Fruit fly (Drosophila melanogaster) whole organism, embryonic: ENCODE measurements around the gene CG32599.
A peak's percentile ranks its signal among the peaks of the same experiment; 100 is the strongest.

Experiments
- B-H2 ChIP-seq: fragments of 200-800 bp; sonication (Bioruptor generic); optimal IDR thresholded peaks from 2 replicates; lab custom pipeline; 2018; ENCODE audit warnings: missing biosample characterization, mild to moderate bottlenecking, missing genetic modification characterization
- Blimp-1 ChIP-seq: fragments of 200-800 bp; sonication (Bioruptor generic); optimal IDR thresholded peaks from 3 replicates; lab custom pipeline; 2018; ENCODE audit warnings: missing biosample characterization, missing genetic modification characterization, mild to moderate bottlenecking, moderate library complexity, missing genetic modification reagents
- Bteb2 ChIP-seq: fragments of 200-800 bp; sonication (Bioruptor generic); optimal IDR thresholded peaks from 2 replicates; lab custom pipeline; 2016; ENCODE audit warnings: missing biosample characterization, missing genetic modification characterization
- CG11696 ChIP-seq: fragments of 200-800 bp; sonication (Bioruptor generic); IDR thresholded peaks from 2 replicates; pipeline ENCODE4 v1.3.6; 2022; ENCODE audit warnings: missing biosample characterization, missing genetic modification characterization
- CG12769 ChIP-seq: fragments of 200-800 bp; sonication (Bioruptor generic); optimal IDR thresholded peaks from 2 replicates; lab custom pipeline; 2019; ENCODE audit warnings: missing biosample characterization, mild to moderate bottlenecking, missing genetic modification characterization, moderate library complexity
- CG13123 ChIP-seq: fragments of 200-800 bp; sonication (Bioruptor generic); optimal IDR thresholded peaks from 2 replicates; lab custom pipeline; 2016; ENCODE audit warnings: missing biosample characterization, missing genetic modification characterization
- CG13894 ChIP-seq: fragments of 200-800 bp; sonication (Bioruptor generic); optimal IDR thresholded peaks from 3 replicates; lab custom pipeline; 2018; ENCODE audit warnings: missing biosample characterization, mild to moderate bottlenecking, missing genetic modification characterization, moderate library complexity
- CG14441 ChIP-seq: fragments of 200-800 bp; sonication (Bioruptor generic); IDR thresholded peaks from 2 replicates; pipeline ENCODE4 v1.3.6; 2022; ENCODE audit warnings: missing biosample characterization, missing genetic modification characterization
- CG14667 ChIP-seq: fragments of 200-800 bp; sonication (Bioruptor generic); IDR thresholded peaks from 2 replicates; pipeline ENCODE4 v1.3.6; 2022; ENCODE audit warnings: missing biosample characterization, missing genetic modification characterization
- CG18476 ChIP-seq: fragments of 200-800 bp; sonication (Bioruptor generic); optimal IDR thresholded peaks from 2 replicates; lab custom pipeline; 2016; ENCODE audit warnings: missing biosample characterization, mild to moderate bottlenecking, missing genetic modification characterization
- CG3163 ChIP-seq: fragments of 200-800 bp; sonication (Bioruptor generic); optimal IDR thresholded peaks from 3 replicates; lab custom pipeline; 2016; ENCODE audit warnings: missing biosample characterization, missing genetic modification characterization
- CG3838 ChIP-seq: fragments of 200-800 bp; sonication (Bioruptor generic); optimal IDR thresholded peaks from 3 replicates; lab custom pipeline; 2016; ENCODE audit warnings: missing biosample characterization, missing genetic modification characterization
- CG42726 ChIP-seq: fragments of 200-800 bp; sonication (Bioruptor generic); IDR thresholded peaks from 2 replicates; pipeline ENCODE4 v1.3.6; 2022; ENCODE audit warnings: missing biosample characterization, missing genetic modification characterization; ENCODE audit not compliant: partially characterized antibody
- CG43689 ChIP-seq: fragments of 200-800 bp; sonication (Bioruptor generic); IDR thresholded peaks from 2 replicates; pipeline ENCODE4 v1.3.6; 2022; ENCODE audit warnings: missing biosample characterization, missing genetic modification characterization
- CG6175 ChIP-seq: fragments of 200-800 bp; sonication (Bioruptor generic); IDR thresholded peaks from 3 replicates; pipeline ENCODE4 v1.3.6; 2022; ENCODE audit warnings: missing biosample characterization, missing genetic modification characterization
- CG7786 ChIP-seq: fragments of 200-800 bp; sonication (Bioruptor generic); optimal IDR thresholded peaks from 2 replicates; lab custom pipeline; 2016; ENCODE audit warnings: missing biosample characterization, missing genetic modification characterization
- CG7839 ChIP-seq: fragments of 200-800 bp; sonication (Bioruptor generic); optimal IDR thresholded peaks from 3 replicates; lab custom pipeline; 2018; ENCODE audit warnings: missing biosample characterization, mild to moderate bottlenecking, missing genetic modification characterization, moderate library complexity
- CG9437 ChIP-seq: fragments of 200-800 bp; sonication (Bioruptor generic); optimal IDR thresholded peaks from 2 replicates; lab custom pipeline; 2018; ENCODE audit warnings: missing biosample characterization, mild to moderate bottlenecking, missing genetic modification characterization
- CG9817 ChIP-seq: fragments of 200-800 bp; sonication (Bioruptor generic); optimal IDR thresholded peaks from 2 replicates; lab custom pipeline; 2018; ENCODE audit warnings: missing biosample characterization, mild to moderate bottlenecking, missing genetic modification characterization, moderate library complexity
- D ChIP-seq, 2 experiments: fragments of 200-800 bp in 1 of 2; fragments of >200 bp in 1 of 2; sonication (Bioruptor generic) in 1 of 2; optimal IDR thresholded peaks; 2 replicates in 1 of 2; 3 replicates in 1 of 2; lab custom pipeline; 2017; ENCODE audit warnings: mild to moderate bottlenecking in 1 of 2, missing biosample characterization in 1 of 2, missing genetic modification characterization in 1 of 2, missing genetic modification reagents in 1 of 2
- D19B ChIP-seq: fragments of 200-800 bp; sonication (Bioruptor generic); optimal IDR thresholded peaks from 2 replicates; lab custom pipeline; 2017; ENCODE audit warnings: missing biosample characterization, mild to moderate bottlenecking, missing genetic modification characterization
- Dek ChIP-seq: fragments of 200-800 bp; sonication (Bioruptor generic); optimal IDR thresholded peaks from 3 replicates; lab custom pipeline; 2019; ENCODE audit warnings: missing biosample characterization, mild to moderate bottlenecking, missing genetic modification characterization, moderate library complexity
- E2f1 ChIP-seq: fragments of 200-800 bp; sonication (Bioruptor generic); IDR thresholded peaks from 2 replicates; pipeline ENCODE4 v1.3.6; 2022; ENCODE audit warnings: missing biosample characterization, missing genetic modification characterization
- HmgD ChIP-seq: fragments of 200-800 bp; sonication (Bioruptor generic); optimal IDR thresholded peaks from 3 replicates; lab custom pipeline; 2016; ENCODE audit warnings: missing biosample characterization, missing genetic modification characterization
- Hr3 ChIP-seq: fragments of 200-800 bp; sonication (Bioruptor generic); optimal IDR thresholded peaks from 3 replicates; lab custom pipeline; 2016; ENCODE audit warnings: missing biosample characterization, missing genetic modification characterization
- Hr51 ChIP-seq, 2 experiments: fragments of 200-800 bp; sonication (Bioruptor generic); optimal IDR thresholded peaks; 2 replicates in 1 of 2; 3 replicates in 1 of 2; lab custom pipeline; 2016 to 2018; ENCODE audit warnings: missing biosample characterization in 2 of 2, missing genetic modification characterization in 2 of 2, mild to moderate bottlenecking in 1 of 2, moderate library complexity in 1 of 2
- Lim3 ChIP-seq: fragments of 200-800 bp; sonication (Bioruptor generic); IDR thresholded peaks from 2 replicates; pipeline ENCODE4 v1.3.6; 2022; ENCODE audit warnings: missing biosample characterization, missing genetic modification characterization
- Meics ChIP-seq: fragments of 200-800 bp; sonication (Bioruptor generic); optimal IDR thresholded peaks from 2 replicates; lab custom pipeline; 2017; ENCODE audit warnings: missing biosample characterization, mild to moderate bottlenecking, missing genetic modification characterization
- NC2β ChIP-seq: fragments of 200-800 bp; sonication (Bioruptor generic); optimal IDR thresholded peaks from 2 replicates; lab custom pipeline; 2016; ENCODE audit warnings: missing biosample characterization, missing genetic modification characterization
- ab ChIP-seq: fragments of 200-800 bp; sonication (Bioruptor generic); optimal IDR thresholded peaks from 2 replicates; lab custom pipeline; 2016; ENCODE audit warnings: missing biosample characterization, missing genetic modification characterization
- ap ChIP-seq: fragments of 200-800 bp; sonication (Bioruptor generic); IDR thresholded peaks from 2 replicates; pipeline ENCODE4 v1.3.6; 2022; ENCODE audit warnings: missing biosample characterization, missing genetic modification characterization
- bigmax ChIP-seq: fragments of 200-800 bp; sonication (Bioruptor generic); optimal IDR thresholded peaks from 2 replicates; lab custom pipeline; 2018; ENCODE audit warnings: missing biosample characterization, mild to moderate bottlenecking, missing genetic modification characterization
- bsh ChIP-seq, 2 experiments: fragments of 200-800 bp; sonication (Bioruptor generic); optimal IDR thresholded peaks; 2 replicates each; lab custom pipeline; 2017 to 2018; ENCODE audit warnings: mild to moderate bottlenecking in 2 of 2, missing biosample characterization in 2 of 2, missing genetic modification characterization in 2 of 2, moderate library complexity in 1 of 2
- caup ChIP-seq: fragments of 200-800 bp; sonication (Bioruptor generic); optimal IDR thresholded peaks from 3 replicates; lab custom pipeline; 2017; ENCODE audit warnings: missing biosample characterization, mild to moderate bottlenecking, missing genetic modification characterization, moderate library complexity; ENCODE audit not compliant: severe bottlenecking
- dati ChIP-seq: fragments of 200-800 bp; sonication (Bioruptor generic); IDR thresholded peaks from 2 replicates; pipeline ENCODE4 v1.3.6; 2022; ENCODE audit warnings: missing biosample characterization, missing genetic modification characterization
- ewg ChIP-seq: fragments of 200-800 bp; sonication (Bioruptor generic); optimal IDR thresholded peaks from 3 replicates; lab custom pipeline; 2017; ENCODE audit warnings: mild to moderate bottlenecking, missing biosample characterization, missing genetic modification reagents, missing genetic modification characterization
- fd3F ChIP-seq: fragments of 200-800 bp; sonication (Bioruptor generic); optimal IDR thresholded peaks from 2 replicates; lab custom pipeline; 2018; ENCODE audit warnings: missing biosample characterization, mild to moderate bottlenecking, missing genetic modification characterization, moderate library complexity
- gce ChIP-seq: fragments of 200-800 bp; sonication (Bioruptor generic); IDR thresholded peaks from 3 replicates; pipeline ENCODE4 v1.3.6; 2022; ENCODE audit warnings: missing biosample characterization, missing genetic modification characterization
- gfzf ChIP-seq: fragments of 200-800 bp; sonication (Bioruptor generic); optimal IDR thresholded peaks from 2 replicates; lab custom pipeline; 2016; ENCODE audit warnings: missing biosample characterization, mild to moderate bottlenecking, missing genetic modification characterization, moderate library complexity
- grn ChIP-seq: fragments of 200-800 bp; sonication (Bioruptor generic); optimal IDR thresholded peaks from 3 replicates; lab custom pipeline; 2017; ENCODE audit warnings: missing biosample characterization, missing genetic modification characterization
- h ChIP-seq: fragments of >200 bp; optimal IDR thresholded peaks from 2 replicates; lab custom pipeline; 2017
- insv ChIP-seq, 2 experiments: fragments of 200-800 bp; sonication (Bioruptor generic); optimal IDR thresholded peaks; 3 replicates each; lab custom pipeline; 2016 to 2018; ENCODE audit warnings: missing biosample characterization in 2 of 2, missing genetic modification characterization in 2 of 2
- jumu ChIP-seq: fragments of 200-800 bp; sonication (Bioruptor generic); optimal IDR thresholded peaks from 3 replicates; lab custom pipeline; 2016; ENCODE audit warnings: missing biosample characterization, missing genetic modification characterization
- ken ChIP-seq: fragments of 200-800 bp; sonication (Bioruptor generic); IDR thresholded peaks from 3 replicates; pipeline ENCODE4 v1.3.6; 2022; ENCODE audit warnings: missing biosample characterization, missing genetic modification characterization
- lilli ChIP-seq: fragments of 200-800 bp; sonication (Bioruptor generic); optimal IDR thresholded peaks from 3 replicates; lab custom pipeline; 2016; ENCODE audit warnings: missing biosample characterization, missing genetic modification characterization
- mam ChIP-seq: fragments of 200-800 bp; sonication (Bioruptor generic); optimal IDR thresholded peaks from 3 replicates; lab custom pipeline; 2016; ENCODE audit warnings: missing biosample characterization, missing genetic modification characterization
- oc ChIP-seq: fragments of 200-800 bp; sonication (Bioruptor generic); optimal IDR thresholded peaks from 2 replicates; lab custom pipeline; 2018; ENCODE audit warnings: missing biosample characterization, mild to moderate bottlenecking, missing genetic modification characterization, moderate library complexity
- run ChIP-seq: fragments of 200-800 bp; sonication (Bioruptor generic); optimal IDR thresholded peaks from 3 replicates; lab custom pipeline; 2018; ENCODE audit warnings: missing biosample characterization, mild to moderate bottlenecking, missing genetic modification characterization
- toy ChIP-seq: fragments of 200-800 bp; sonication (Bioruptor generic); IDR thresholded peaks from 2 replicates; pipeline ENCODE4 v1.3.6; 2022; ENCODE audit warnings: missing biosample characterization, missing genetic modification characterization

Gene CG32599

DNA sequence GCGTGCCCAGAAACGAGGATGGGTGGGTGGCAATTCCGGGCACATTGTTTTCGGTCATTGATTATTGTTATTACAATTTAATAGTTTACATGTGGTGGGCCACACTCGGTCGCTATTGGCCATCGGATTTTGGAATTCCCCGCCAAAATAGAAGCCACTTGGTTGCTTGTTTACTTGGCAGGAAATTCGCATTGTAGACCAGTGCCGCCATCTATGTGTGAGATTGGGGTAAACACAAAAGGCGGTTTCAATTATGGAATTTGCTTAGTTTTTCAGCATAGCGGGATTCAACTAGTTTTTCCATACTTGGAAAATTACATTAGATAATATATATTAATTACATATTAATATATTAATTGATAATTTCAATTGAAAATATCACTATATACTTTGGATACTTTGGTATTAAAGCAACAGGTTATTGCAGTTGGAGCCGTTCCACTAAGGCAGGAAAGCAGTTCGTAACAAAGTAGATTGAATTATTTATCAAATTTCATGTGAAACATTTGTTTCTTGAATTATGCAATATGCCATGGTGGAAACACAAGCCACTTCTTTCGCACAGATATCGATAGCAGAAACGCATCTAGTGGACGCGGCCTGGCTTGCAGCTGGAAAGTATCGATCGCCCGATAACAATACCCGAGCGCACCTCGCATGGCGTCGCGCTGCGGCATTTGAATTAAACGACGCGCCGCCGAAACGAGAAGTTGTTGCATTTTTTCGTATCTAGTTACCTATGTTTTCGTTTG is 3.7 kb downstream of the CG32599 start, which contains the start of gene mud (continued):
- TF ChIP-seq Meics (GFP tag; lab: Kevin White, UChicago) (peak; percentile 52), dati (GFP tag; lab: Robert Waterston, UW) (no peak), ken (GFP tag; lab: Robert Waterston, UW) (0 out of 3 replicates have a peak, but pooled peaks have one; percentile 46), CG7786 (no peak), ap (GFP tag; lab: Robert Waterston, UW) (0 out of 2 replicates have a peak, but pooled peaks have one; percentile 7), gce (GFP tag; lab: Robert Waterston, UW) (no peak), bsh (GFP tag; optimal IDR thresholded peaks at IDR 0.05; lab: Kevin White, UChicago) (peak in 1 of 2 experiments; percentile 50), Bteb2 (GFP tag; lab: Kevin White, UChicago) (no peak), CG13123 (GFP tag; lab: Kevin White, UChicago) (no peak), CG9437 (GFP tag; lab: Kevin White, UChicago) (peak; percentile 20), Dek (tag; lab: Kevin White, UChicago) (no peak), E2f1 (GFP tag; lab: Robert Waterston, UW) (no peak), bigmax (no peak), CG11696 (GFP tag; lab: Robert Waterston, UW) (no peak), D19B (GFP tag; lab: Kevin White, UChicago) (no peak), gfzf (GFP tag; lab: Kevin White, UChicago) (peak; percentile 28), oc (tag; lab: Kevin White, UChicago) (no peak), CG43689 (GFP tag; lab: Robert Waterston, UW) (no peak), CG14667 (GFP tag; lab: Robert Waterston, UW) (no peak), CG42726 (GFP tag; lab: Robert Waterston, UW) (peak; percentile 68), CG3163 (no peak), ab (GFP tag; lab: Kevin White, UChicago) (no peak), toy (no peak), jumu (GFP tag; lab: Kevin White, UChicago) (no peak), CG7839 (tag; lab: Kevin White, UChicago) (no peak), D (optimal IDR thresholded peaks at IDR 0.05; lab: Kevin White, UChicago) (no peak), D (GFP tag; optimal IDR thresholded peaks at IDR 0.05; lab: Kevin White, UChicago) (peak; percentile 5), fd3F (no peak), ewg (peak; percentile 5), mam (GFP tag; lab: Kevin White, UChicago) (peak; percentile 23), CG9817 (tag; lab: Kevin White, UChicago) (peak; percentile 4), CG14441 (peak; percentile 50; the same call in 1 of the 2 replicates), Lim3 (GFP tag; lab: Robert Waterston, UW) (no peak), Hr3 (GFP tag; lab: Kevin White, UChicago) (peak; percentile 38), caup (GFP tag; lab: Kevin White, UChicago) (no peak), Blimp-1 (no peak), lilli (no peak), CG12769 (no peak), CG13894 (tag; lab: Kevin White, UChicago) (no peak), HmgD (GFP tag; lab: Kevin White, UChicago) (no peak), h (no peak), insv (GFP tag; optimal IDR thresholded peaks at IDR 0.05; lab: Kevin White, UChicago) (peak in 1 of 2 experiments; percentile 14), CG18476 (GFP tag; lab: Kevin White, UChicago) (no peak), CG3838 (GFP tag; lab: Kevin White, UChicago) (no peak), grn (no peak), B-H2 (GFP tag; lab: Kevin White, UChicago) (no peak), CG6175 (GFP tag; lab: Robert Waterston, UW) (no peak), Hr51 (GFP tag; optimal IDR thresholded peaks at IDR 0.05; lab: Kevin White, UChicago) (peak in 1 of 2 experiments; percentile 6), run (no peak), NC2β (GFP tag; lab: Kevin White, UChicago) (no peak)
